Fruit fly (Drosophila melanogaster) whole organism, embryonic: ENCODE measurements around the gene Mf.

Experiments
- Atf6 ChIP-seq: fragments of 200-800 bp; sonication (Bioruptor generic); IDR thresholded peaks from 2 replicates; pipeline ENCODE4 v1.3.6; 2022; ENCODE audit warnings: missing biosample characterization, missing genetic modification characterization
- CG10654 ChIP-seq: fragments of 200-800 bp; sonication (Bioruptor generic); optimal IDR thresholded peaks from 2 replicates; lab custom pipeline; 2016; ENCODE audit warnings: missing biosample characterization, missing genetic modification characterization
- CG12104 ChIP-seq: fragments of 200-800 bp; sonication (Bioruptor generic); optimal IDR thresholded peaks from 3 replicates; lab custom pipeline; 2016; ENCODE audit warnings: missing biosample characterization, missing genetic modification characterization
- CG12219 ChIP-seq: fragments of 200-800 bp; sonication (Bioruptor generic); optimal IDR thresholded peaks from 3 replicates; lab custom pipeline; 2018; ENCODE audit warnings: missing biosample characterization, mild to moderate bottlenecking, missing genetic modification characterization
- CG12236 ChIP-seq: fragments of 200-800 bp; sonication (Bioruptor generic); optimal IDR thresholded peaks from 2 replicates; lab custom pipeline; 2016; ENCODE audit warnings: missing biosample characterization, missing genetic modification characterization
- CG14710 ChIP-seq: fragments of 200-800 bp; sonication (Bioruptor generic); optimal IDR thresholded peaks from 3 replicates; lab custom pipeline; 2019; ENCODE audit warnings: missing biosample characterization, mild to moderate bottlenecking, missing genetic modification characterization, moderate library complexity
- CG15514 ChIP-seq: fragments of 200-800 bp; sonication (Bioruptor generic); optimal IDR thresholded peaks from 3 replicates; lab custom pipeline; 2017; ENCODE audit warnings: missing biosample characterization, missing genetic modification characterization, mild to moderate bottlenecking, moderate library complexity, missing genetic modification reagents
- CG16815 ChIP-seq: fragments of 200-800 bp; sonication (Bioruptor generic); optimal IDR thresholded peaks from 3 replicates; lab custom pipeline; 2017; ENCODE audit warnings: missing biosample characterization, mild to moderate bottlenecking, missing genetic modification characterization
- CG17612 ChIP-seq: fragments of 200-800 bp; sonication (Bioruptor generic); IDR thresholded peaks from 2 replicates; pipeline ENCODE4 v1.3.6; 2022; ENCODE audit warnings: missing biosample characterization, missing genetic modification characterization
- CG17802 ChIP-seq: fragments of 200-800 bp; sonication (Bioruptor generic); optimal IDR thresholded peaks from 2 replicates; lab custom pipeline; 2018; ENCODE audit warnings: missing biosample characterization, mild to moderate bottlenecking, missing genetic modification characterization, moderate library complexity
- CG2202 ChIP-seq: fragments of 200-800 bp; sonication (Bioruptor generic); optimal IDR thresholded peaks from 2 replicates; lab custom pipeline; 2018; ENCODE audit warnings: missing biosample characterization, mild to moderate bottlenecking, missing genetic modification characterization
- CG2875 ChIP-seq: fragments of 200-800 bp; sonication (Bioruptor generic); optimal IDR thresholded peaks from 2 replicates; lab custom pipeline; 2017; ENCODE audit warnings: missing biosample characterization, mild to moderate bottlenecking, missing genetic modification characterization, missing genetic modification reagents
- CG31224 ChIP-seq: fragments of 200-800 bp; sonication (Bioruptor generic); IDR thresholded peaks from 2 replicates; pipeline ENCODE4 v1.3.6; 2022; ENCODE audit warnings: missing biosample characterization, missing genetic modification characterization
- CG34224 ChIP-seq: fragments of 200-800 bp; sonication (Bioruptor generic); IDR thresholded peaks from 3 replicates; pipeline ENCODE4 v1.3.6; 2022; ENCODE audit warnings: missing biosample characterization, missing genetic modification characterization; ENCODE audit not compliant: partially characterized antibody
- CG6272 ChIP-seq: fragments of 200-800 bp; sonication (Bioruptor generic); IDR thresholded peaks from 2 replicates; pipeline ENCODE4 v1.3.6; 2022; ENCODE audit warnings: missing biosample characterization, missing genetic modification characterization
- CG7556 ChIP-seq: fragments of 200-800 bp; sonication (Bioruptor generic); optimal IDR thresholded peaks from 2 replicates; lab custom pipeline; 2017; ENCODE audit warnings: missing biosample characterization, mild to moderate bottlenecking, missing genetic modification characterization
- CG8944 ChIP-seq: fragments of 200-800 bp; sonication (Bioruptor generic); optimal IDR thresholded peaks from 3 replicates; lab custom pipeline; 2016; ENCODE audit warnings: missing biosample characterization, missing genetic modification characterization
- CTCF ChIP-seq: fragments of 200-800 bp; sonication (Bioruptor generic); optimal IDR thresholded peaks from 2 replicates; lab custom pipeline; 2017; ENCODE audit warnings: missing biosample characterization, mild to moderate bottlenecking, missing genetic modification characterization, moderate library complexity
- D ChIP-seq, 2 experiments: fragments of 200-800 bp in 1 of 2; fragments of >200 bp in 1 of 2; sonication (Bioruptor generic) in 1 of 2; optimal IDR thresholded peaks; 2 replicates in 1 of 2; 3 replicates in 1 of 2; lab custom pipeline; 2017; ENCODE audit warnings: mild to moderate bottlenecking in 1 of 2, missing biosample characterization in 1 of 2, missing genetic modification characterization in 1 of 2, missing genetic modification reagents in 1 of 2
- D19A ChIP-seq: fragments of 200-800 bp; optimal IDR thresholded peaks from 3 replicates; lab custom pipeline; 2019; ENCODE audit warnings: missing biosample characterization, mild to moderate bottlenecking, missing genetic modification characterization, moderate library complexity
- Lpt ChIP-seq: fragments of >200 bp; optimal IDR thresholded peaks from 2 replicates; lab custom pipeline; 2018; ENCODE audit warnings: missing biosample characterization, missing genetic modification characterization
- Mes4 ChIP-seq: fragments of 200-800 bp; sonication (Bioruptor generic); optimal IDR thresholded peaks from 2 replicates; lab custom pipeline; 2016; ENCODE audit warnings: missing biosample characterization, missing genetic modification characterization
- Nf-YC ChIP-seq: fragments of 200-800 bp; optimal IDR thresholded peaks from 3 replicates; lab custom pipeline; 2019; ENCODE audit warnings: missing biosample characterization, mild to moderate bottlenecking, missing genetic modification characterization, moderate library complexity
- Sox100B ChIP-seq: fragments of 200-800 bp; sonication (Bioruptor generic); optimal IDR thresholded peaks from 3 replicates; lab custom pipeline; 2018; ENCODE audit warnings: missing biosample characterization, mild to moderate bottlenecking, missing genetic modification characterization
- YL-1 ChIP-seq: fragments of 200-800 bp; sonication (Bioruptor generic); optimal IDR thresholded peaks from 3 replicates; lab custom pipeline; 2017; ENCODE audit warnings: missing biosample characterization, mild to moderate bottlenecking, missing genetic modification characterization
- ac ChIP-seq: fragments of 200-800 bp; sonication (Bioruptor generic); optimal IDR thresholded peaks from 3 replicates; lab custom pipeline; 2017; ENCODE audit warnings: missing biosample characterization, mild to moderate bottlenecking, missing genetic modification characterization
- al ChIP-seq: fragments of 200-800 bp; sonication (Bioruptor generic); IDR thresholded peaks from 2 replicates; pipeline ENCODE4 v1.3.6; 2022; ENCODE audit warnings: missing biosample characterization, missing genetic modification characterization
- bigmax ChIP-seq: fragments of 200-800 bp; sonication (Bioruptor generic); optimal IDR thresholded peaks from 2 replicates; lab custom pipeline; 2018; ENCODE audit warnings: missing biosample characterization, mild to moderate bottlenecking, missing genetic modification characterization
- croc ChIP-seq: fragments of 200-800 bp; sonication (Bioruptor generic); conservative IDR thresholded peaks from 3 replicates; pipeline ENCODE4 v1.3.6; 2022; ENCODE audit warnings: missing biosample characterization, missing genetic modification characterization
- dm ChIP-seq: fragments of 200-800 bp; sonication (Bioruptor generic); optimal IDR thresholded peaks from 3 replicates; lab custom pipeline; 2016; ENCODE audit warnings: missing biosample characterization, missing genetic modification characterization
- dmrt11E ChIP-seq: fragments of 200-800 bp; sonication (Bioruptor generic); optimal IDR thresholded peaks from 3 replicates; lab custom pipeline; 2018; ENCODE audit warnings: missing biosample characterization, mild to moderate bottlenecking, missing genetic modification characterization, moderate library complexity
- dpn ChIP-seq, 2 experiments: fragments of 200-800 bp; sonication (Bioruptor generic); optimal IDR thresholded peaks; 3 replicates each; lab custom pipeline; 2016; ENCODE audit warnings: missing biosample characterization in 2 of 2, missing genetic modification characterization in 2 of 2
- emc ChIP-seq: fragments of 200-800 bp; sonication (Bioruptor generic); optimal IDR thresholded peaks from 2 replicates; lab custom pipeline; 2016; ENCODE audit warnings: missing biosample characterization, missing genetic modification characterization
- fu2 ChIP-seq: fragments of 200-800 bp; sonication (Bioruptor generic); optimal IDR thresholded peaks from 2 replicates; lab custom pipeline; 2016; ENCODE audit warnings: missing biosample characterization, missing genetic modification characterization
- gfzf ChIP-seq: fragments of 200-800 bp; sonication (Bioruptor generic); optimal IDR thresholded peaks from 2 replicates; lab custom pipeline; 2016; ENCODE audit warnings: missing biosample characterization, mild to moderate bottlenecking, missing genetic modification characterization, moderate library complexity
- grn ChIP-seq: fragments of 200-800 bp; sonication (Bioruptor generic); optimal IDR thresholded peaks from 3 replicates; lab custom pipeline; 2017; ENCODE audit warnings: missing biosample characterization, missing genetic modification characterization
- hth ChIP-seq: fragments of >200 bp; optimal IDR thresholded peaks from 2 replicates; lab custom pipeline; 2017; ENCODE audit warnings: inconsistent platforms
- inv ChIP-seq: fragments of 200-800 bp; sonication (Bioruptor generic); IDR thresholded peaks from 2 replicates; pipeline ENCODE4 v1.3.6; 2022; ENCODE audit warnings: missing biosample characterization, missing genetic modification characterization; ENCODE audit not compliant: partially characterized antibody
- jing ChIP-seq: fragments of 200-800 bp; sonication (Bioruptor generic); optimal IDR thresholded peaks from 2 replicates; lab custom pipeline; 2018; ENCODE audit warnings: missing biosample characterization, mild to moderate bottlenecking, missing genetic modification characterization
- klu ChIP-seq: fragments of 200-800 bp; sonication (Bioruptor generic); IDR thresholded peaks from 2 replicates; pipeline ENCODE4 v1.3.6; 2022; ENCODE audit warnings: missing biosample characterization, missing genetic modification characterization
- oc ChIP-seq: fragments of 200-800 bp; sonication (Bioruptor generic); optimal IDR thresholded peaks from 2 replicates; lab custom pipeline; 2018; ENCODE audit warnings: missing biosample characterization, mild to moderate bottlenecking, missing genetic modification characterization, moderate library complexity
- org-1 ChIP-seq: fragments of 200-800 bp; sonication (Bioruptor generic); optimal IDR thresholded peaks from 2 replicates; lab custom pipeline; 2017; ENCODE audit warnings: missing biosample characterization, missing genetic modification characterization
- pnt ChIP-seq: fragments of 200-800 bp; sonication (Bioruptor generic); optimal IDR thresholded peaks from 3 replicates; lab custom pipeline; 2016; ENCODE audit warnings: missing biosample characterization, missing genetic modification characterization
- schlank ChIP-seq: fragments of 200-800 bp; sonication (Bioruptor generic); optimal IDR thresholded peaks from 2 replicates; lab custom pipeline; 2018; ENCODE audit warnings: missing biosample characterization, mild to moderate bottlenecking, missing genetic modification characterization
- sd ChIP-seq: fragments of 200-800 bp; sonication (Bioruptor generic); optimal IDR thresholded peaks from 3 replicates; lab custom pipeline; 2018; ENCODE audit warnings: missing biosample characterization, mild to moderate bottlenecking, missing genetic modification characterization, moderate library complexity
- shn ChIP-seq: fragments of 200-800 bp; sonication (Bioruptor generic); optimal IDR thresholded peaks from 3 replicates; lab custom pipeline; 2016; ENCODE audit warnings: missing biosample characterization, missing genetic modification characterization
- so ChIP-seq: fragments of 200-800 bp; sonication (Bioruptor generic); IDR thresholded peaks from 3 replicates; pipeline ENCODE4 v1.3.6; 2022; ENCODE audit warnings: missing biosample characterization, missing genetic modification characterization
- sob ChIP-seq: fragments of 200-800 bp; sonication (Bioruptor generic); IDR thresholded peaks from 2 replicates; pipeline ENCODE4 v1.3.6; 2022; ENCODE audit warnings: missing biosample characterization, missing genetic modification characterization
- sug ChIP-seq: fragments of 200-800 bp; optimal IDR thresholded peaks from 2 replicates; lab custom pipeline; 2019; ENCODE audit warnings: missing biosample characterization, mild to moderate bottlenecking, missing genetic modification characterization, moderate library complexity
- tgo ChIP-seq: fragments of 200-800 bp; sonication (Bioruptor generic); IDR thresholded peaks from 3 replicates; pipeline ENCODE4 v1.3.6; 2022; ENCODE audit warnings: missing biosample characterization, missing genetic modification characterization
- vfl ChIP-seq: fragments of 200-800 bp; sonication (Bioruptor generic); optimal IDR thresholded peaks from 2 replicates; lab custom pipeline; 2016; ENCODE audit warnings: missing biosample characterization, missing genetic modification characterization

The Mf gene

dm6 chr3R:15229329-15229876, 48.1 kb upstream of the Mf start, which contains the start of the genes Art3 and mRpS10 (continued):
- peak; percentile 100 for TF ChIP-seq dpn (GFP tag; optimal IDR thresholded peaks at IDR 0.05; lab: Kevin White, UChicago)
- peak; percentile 99 for TF ChIP-seq sd
- TF ChIP-seq Sox100B (GFP tag; lab: Kevin White, UChicago), result peak; percentile 100
- peak; percentile 96 for TF ChIP-seq CG15514 (GFP tag; lab: Kevin White, UChicago)
- TF ChIP-seq emc (GFP tag; lab: Kevin White, UChicago), result peak; percentile 100
- TF ChIP-seq CTCF (GFP tag; lab: Kevin White, UChicago), result peak; percentile 82
- TF ChIP-seq pnt (GFP tag; lab: Kevin White, UChicago), result peak; percentile 100
- TF ChIP-seq dm, result peak; percentile 100
- peak; percentile 100 for TF ChIP-seq klu (GFP tag; lab: Robert Waterston, UW)
- peak; percentile 100 for TF ChIP-seq sob (GFP tag; lab: Robert Waterston, UW)
- peak; percentile 96 for TF ChIP-seq CG17802 (tag; lab: Kevin White, UChicago)
- peak; percentile 100 for TF ChIP-seq CG12104 (GFP tag; lab: Kevin White, UChicago)
- peak; percentile 99 for TF ChIP-seq CG14710 (tag; lab: Kevin White, UChicago)
- TF ChIP-seq ac (GFP tag; lab: Kevin White, UChicago), result peak; percentile 100
- peak; percentile 100 for TF ChIP-seq YL-1 (GFP tag; lab: Kevin White, UChicago)
- TF ChIP-seq so (GFP tag; lab: Robert Waterston, UW), result peak; percentile 100
- peak; percentile 100 for TF ChIP-seq croc (GFP tag; lab: Robert Waterston, UW)
- no peak for TF ChIP-seq Lpt (GFP tag; lab: Kevin White, UChicago)
- TF ChIP-seq CG16815 (GFP tag; lab: Kevin White, UChicago), result peak; percentile 100
- peak; percentile 26; the same call in 1 of the 3 replicates for TF ChIP-seq CG34224 (GFP tag; lab: Robert Waterston, UW)
- TF ChIP-seq grn, result peak; percentile 95
- peak; percentile 100 for TF ChIP-seq dmrt11E (tag; lab: Kevin White, UChicago)
- peak; percentile 100 for TF ChIP-seq org-1
- peak; percentile 100 for TF ChIP-seq al (GFP tag; lab: Robert Waterston, UW)
- TF ChIP-seq CG12219, result peak; percentile 100
- TF ChIP-seq schlank (tag; lab: Kevin White, UChicago), result peak; percentile 100
- TF ChIP-seq shn (GFP tag; lab: Kevin White, UChicago), result peak; percentile 100
- TF ChIP-seq CG17612 (GFP tag; lab: Robert Waterston, UW), result peak; percentile 100
- peak; percentile 96 for TF ChIP-seq Nf-YC
- no peak for TF ChIP-seq hth (lab: Kevin White, UChicago)
- no peak for TF ChIP-seq inv
- TF ChIP-seq Atf6 (GFP tag; lab: Robert Waterston, UW), result peak; percentile 100
- peak; percentile 100 for TF ChIP-seq CG2202 (tag; lab: Kevin White, UChicago)
- peak; percentile 99 for TF ChIP-seq CG31224 (GFP tag; lab: Robert Waterston, UW)
- TF ChIP-seq oc (tag; lab: Kevin White, UChicago), result peak; percentile 100
- TF ChIP-seq CG8944, result peak; percentile 100
- peak; percentile 100 for TF ChIP-seq CG10654
- TF ChIP-seq D (optimal IDR thresholded peaks at IDR 0.05; lab: Kevin White, UChicago), result no peak
- peak; percentile 100 for TF ChIP-seq D (GFP tag; optimal IDR thresholded peaks at IDR 0.05; lab: Kevin White, UChicago)
- TF ChIP-seq sug (tag; lab: Kevin White, UChicago), result peak; percentile 100
- peak; percentile 100 for TF ChIP-seq CG12236 (GFP tag; lab: Kevin White, UChicago)
- TF ChIP-seq CG6272 (GFP tag; lab: Robert Waterston, UW), result peak; percentile 100
- TF ChIP-seq D19A (tag; lab: Kevin White, UChicago), result peak; percentile 99
- TF ChIP-seq Mes4 (GFP tag; lab: Kevin White, UChicago), result peak; percentile 100
- TF ChIP-seq bigmax, result peak; percentile 83
- TF ChIP-seq CG2875 (GFP tag; lab: Kevin White, UChicago), result peak; percentile 100
- peak; percentile 100 for TF ChIP-seq jing (GFP tag; lab: Kevin White, UChicago)
- TF ChIP-seq gfzf (GFP tag; lab: Kevin White, UChicago), result peak; percentile 89
- peak; percentile 99 for TF ChIP-seq vfl (GFP tag; lab: Kevin White, UChicago)
- TF ChIP-seq tgo, result peak; percentile 100
- TF ChIP-seq fu2, result peak; percentile 100
- peak; percentile 100 for TF ChIP-seq CG7556 (GFP tag; lab: Kevin White, UChicago)
